Worm (Caenorhabditis elegans) whole organism, midembryonic: ENCODE data around the gene T07F8.1.

Experiments
- T22C8.4 ChIP-seq: fragments of 200-800 bp; sonication (Bioruptor generic); IDR thresholded peaks from 2 replicates; pipeline ENCODE4 v1.3.6; 2022; ENCODE audit warnings: missing genetic modification characterization, missing compliant biosample characterization
- cog-1 ChIP-seq: sonication (generic microtip); optimal IDR thresholded peaks from 2 replicates; lab custom pipeline; 2016; ENCODE audit warnings: missing genetic modification characterization, missing compliant biosample characterization
- flt-1 ChIP-seq: fragments of 200-800 bp; sonication (Bioruptor generic); IDR thresholded peaks from 2 replicates; pipeline ENCODE4 v1.3.6; 2022; ENCODE audit warnings: missing genetic modification characterization, missing compliant biosample characterization
- klf-2 ChIP-seq: fragments of 200-800 bp; sonication (Bioruptor generic); conservative IDR thresholded peaks from 2 replicates; pipeline ENCODE4 v1.3.6; 2022; ENCODE audit warnings: missing genetic modification reagents, missing genetic modification characterization, missing compliant biosample characterization
- med-1 ChIP-seq: sonication (generic microtip); optimal IDR thresholded peaks from 2 replicates; lab custom pipeline; 2017; ENCODE audit warnings: missing genetic modification characterization, mild to moderate bottlenecking, missing compliant biosample characterization, antibody characterized with exemption, missing genetic modification reagents; ENCODE audit not compliant: insufficient read depth
- ref-1 ChIP-seq: fragments of 200-800 bp; sonication (Bioruptor generic); conservative IDR thresholded peaks from 2 replicates; pipeline ENCODE4 v1.3.6; 2022; ENCODE audit warnings: missing genetic modification reagents, missing genetic modification characterization, missing compliant biosample characterization
- ztf-23 ChIP-seq: fragments of 200-800 bp; sonication (Bioruptor generic); IDR thresholded peaks from 2 replicates; pipeline ENCODE4 v1.3.6; 2022; ENCODE audit warnings: missing genetic modification reagents, missing genetic modification characterization, missing compliant biosample characterization

DNA sequence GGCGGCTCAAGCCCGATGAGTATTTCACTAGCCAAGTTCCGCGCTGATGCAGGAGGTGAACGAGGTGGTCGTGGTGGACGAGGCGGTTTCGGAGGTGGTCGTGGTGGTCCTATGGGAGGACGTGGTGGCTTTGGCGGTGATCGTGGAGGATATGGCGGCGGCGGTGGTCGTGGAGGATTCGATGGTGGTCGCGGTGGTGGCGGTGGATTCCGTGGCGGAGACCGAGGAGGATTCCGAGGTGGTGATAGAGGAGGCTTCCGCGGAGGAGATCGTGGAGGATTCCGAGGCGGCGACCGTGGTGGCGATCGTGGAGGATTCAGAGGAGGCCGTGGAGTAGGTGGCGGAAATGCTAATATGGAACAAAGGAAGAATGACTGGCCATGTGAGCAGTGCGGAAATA is 6.5 kb downstream of the T07F8.1 start:
- TF ChIP-seq cog-1 (tag; lab: Kevin White, UChicago) = no peak
- no peak for TF ChIP-seq med-1 (GFP tag; lab: Kevin White, UChicago)
- no peak for TF ChIP-seq flt-1 (GFP tag; lab: Robert Waterston, UW)
- TF ChIP-seq ref-1 (GFP tag; lab: Robert Waterston, UW) = no peak
- TF ChIP-seq ztf-23 (GFP tag; lab: Robert Waterston, UW) = no peak
- TF ChIP-seq klf-2 (GFP tag; lab: Robert Waterston, UW) = no peak
- no peak for TF ChIP-seq T22C8.4 (GFP tag; lab: Robert Waterston, UW)
